Fruit fly (Drosophila melanogaster) whole organism, prepupa: Measurements from ENCODE around the gene Sf3b1.

Experiments used
- Blimp-1 ChIP-seq: fragments of 200-800 bp; sonication (Bioruptor generic); optimal IDR thresholded peaks from 3 replicates; lab custom pipeline; 2017; ENCODE audit warnings: missing biosample characterization, missing genetic modification characterization, mild to moderate bottlenecking, moderate library complexity, missing genetic modification reagents
- CG6276 ChIP-seq: fragments of 200-800 bp; sonication (Bioruptor generic); optimal IDR thresholded peaks from 2 replicates; lab custom pipeline; 2017; ENCODE audit warnings: missing biosample characterization, mild to moderate bottlenecking, missing genetic modification characterization
- Ets96B ChIP-seq: fragments of 200-800 bp; optimal IDR thresholded peaks from 2 replicates; lab custom pipeline; 2019; ENCODE audit warnings: missing biosample characterization, mild to moderate bottlenecking, missing genetic modification characterization, moderate library complexity
- Lpt ChIP-seq: fragments of 200-800 bp; sonication (Bioruptor generic); optimal IDR thresholded peaks from 3 replicates; lab custom pipeline; 2016; ENCODE audit warnings: missing biosample characterization, missing genetic modification characterization
- OdsH ChIP-seq: fragments of 200-800 bp; sonication (Bioruptor generic); optimal IDR thresholded peaks from 3 replicates; lab custom pipeline; 2016; ENCODE audit warnings: missing biosample characterization, missing genetic modification characterization
- Smox ChIP-seq: fragments of 200-800 bp; sonication (Bioruptor generic); optimal IDR thresholded peaks from 3 replicates; lab custom pipeline; 2016; ENCODE audit warnings: missing biosample characterization, missing genetic modification characterization
- dac ChIP-seq: fragments of 200-800 bp; sonication (Bioruptor generic); optimal IDR thresholded peaks from 2 replicates; lab custom pipeline; 2017; ENCODE audit warnings: missing biosample characterization, mild to moderate bottlenecking, missing genetic modification characterization

- TF ChIP-seq CG6276 (GFP tag; lab: Kevin White, UChicago) (no peak), Ets96B (tag; lab: Kevin White, UChicago) (no peak), Blimp-1 (GFP tag; lab: Kevin White, UChicago) (no peak), Smox (GFP tag; lab: Kevin White, UChicago) (no peak), OdsH (GFP tag; lab: Kevin White, UChicago) (no peak), dac (GFP tag; lab: Kevin White, UChicago) (no peak), Lpt (no peak)
These were observed 25.7 kb upstream of the Sf3b1 start, which contains the start of gene lwr for dm6 chr2L:542338-542967.
